Worm (Caenorhabditis elegans) whole organism, L4 larva: ENCODE results near the gene F41H10.4.

Experiments used
- D1046.2 ChIP-seq: fragments of 200-800 bp; sonication (Bioruptor generic); IDR thresholded peaks from 2 replicates; pipeline ENCODE4 v1.3.6; 2022; ENCODE audit warnings: missing genetic modification characterization, missing compliant biosample characterization
- F26F4.8 ChIP-seq: fragments of 200-800 bp; sonication (Bioruptor generic); conservative IDR thresholded peaks from 2 replicates; pipeline ENCODE4 v1.3.6; 2022; ENCODE audit warnings: missing genetic modification characterization, missing compliant biosample characterization
- F44E2.7 ChIP-seq: fragments of 200-800 bp; sonication (Bioruptor generic); IDR thresholded peaks from 2 replicates; pipeline ENCODE4 v2.1.2; 2022; ENCODE audit warnings: missing genetic modification characterization, missing compliant biosample characterization
- R02D3.7 ChIP-seq: fragments of 150-350 bp; sonication (generic microtip); optimal IDR thresholded peaks from 3 replicates; lab custom pipeline; 2014; ENCODE audit warnings: missing biosample characterization, missing genetic modification characterization
- T20F7.1 ChIP-seq: fragments of 200-800 bp; sonication (Bioruptor generic); optimal IDR thresholded peaks from 2 replicates; lab custom pipeline; 2018; ENCODE audit warnings: mild to moderate bottlenecking, missing genetic modification characterization, missing compliant biosample characterization
- aha-1 ChIP-seq: fragments of 150-350 bp; peaks from one replicate; lab custom pipeline; 2014; ENCODE audit warnings: missing biosample characterization, missing genetic modification characterization
- ceh-20 ChIP-seq: fragments of 200-800 bp; sonication (Bioruptor generic); IDR thresholded peaks from 2 replicates; pipeline ENCODE4 v1.3.6; 2022; ENCODE audit warnings: missing genetic modification reagents, missing genetic modification characterization, missing compliant biosample characterization
- ces-1 ChIP-seq: fragments of 150-350 bp; sonication (generic microtip); optimal IDR thresholded peaks from 4 replicates; lab custom pipeline; 2014; ENCODE audit warnings: missing biosample characterization, missing genetic modification reagents, missing genetic modification characterization
- daf-19 ChIP-seq: fragments of 200-800 bp; sonication (Bioruptor generic); conservative IDR thresholded peaks from 2 replicates; pipeline ENCODE4 v1.3.6; 2022; ENCODE audit warnings: missing genetic modification characterization, missing compliant biosample characterization
- daf-8 ChIP-seq: fragments of 200-800 bp; sonication (Bioruptor generic); IDR thresholded peaks from 2 replicates; pipeline ENCODE4 v1.3.6; 2022; ENCODE audit warnings: missing genetic modification characterization, missing compliant biosample characterization
- dmd-6 ChIP-seq: fragments of 200-800 bp; sonication (Bioruptor generic); IDR thresholded peaks from 2 replicates; pipeline ENCODE4 v1.3.6; 2022; ENCODE audit warnings: missing genetic modification reagents, missing genetic modification characterization, missing compliant biosample characterization
- duxl-1 ChIP-seq: sonication (generic microtip); optimal IDR thresholded peaks from 2 replicates; lab custom pipeline; 2016; ENCODE audit warnings: mild to moderate bottlenecking, missing genetic modification characterization, moderate library complexity, missing compliant biosample characterization; ENCODE audit not compliant: poor library complexity
- dve-1 ChIP-seq: sonication (generic microtip); optimal IDR thresholded peaks from 2 replicates; lab custom pipeline; 2017; ENCODE audit warnings: antibody characterized with exemption, mild to moderate bottlenecking, missing genetic modification characterization, missing compliant biosample characterization; ENCODE audit not compliant: insufficient read depth
- egl-27 ChIP-seq: sonication (generic microtip); optimal IDR thresholded peaks from 3 replicates; lab custom pipeline; 2017; ENCODE audit warnings: missing biosample characterization, missing genetic modification reagents, missing genetic modification characterization
- egl-43 ChIP-seq: fragments of 200-800 bp; sonication (Bioruptor generic); IDR thresholded peaks from 2 replicates; pipeline ENCODE4 v1.3.6; 2022; ENCODE audit warnings: missing genetic modification reagents, missing genetic modification characterization, missing compliant biosample characterization
- gei-8 ChIP-seq: fragments of 200-800 bp; sonication (Bioruptor generic); optimal IDR thresholded peaks from 2 replicates; lab custom pipeline; 2018; ENCODE audit warnings: mild to moderate bottlenecking, missing genetic modification characterization, missing compliant biosample characterization
- hif-1 ChIP-seq, 2 experiments: sonication (generic microtip); optimal IDR thresholded peaks; 2 replicates each; lab custom pipeline; 2016 to 2017; ENCODE audit warnings: missing compliant biosample characterization in 2 of 2, missing genetic modification characterization in 2 of 2, missing genetic modification reagents in 2 of 2, missing genotype in 2 of 2, mild to moderate bottlenecking in 1 of 2
- hlh-30 ChIP-seq: sonication (generic microtip); optimal IDR thresholded peaks from 2 replicates; lab custom pipeline; 2017; ENCODE audit warnings: antibody characterized with exemption, mild to moderate bottlenecking, missing genetic modification characterization, missing compliant biosample characterization; ENCODE audit not compliant: insufficient read depth
- lim-7 ChIP-seq: fragments of 200-800 bp; sonication (Bioruptor generic); IDR thresholded peaks from 2 replicates; pipeline ENCODE4 v1.3.6; 2022; ENCODE audit warnings: missing genetic modification characterization, missing compliant biosample characterization
- lin-39 ChIP-seq: fragments of 150-350 bp; optimal IDR thresholded peaks from 2 replicates; lab custom pipeline; 2014; ENCODE audit warnings: missing biosample characterization, missing genetic modification reagents, missing genetic modification characterization
- lir-3 ChIP-seq: sonication (generic microtip); optimal IDR thresholded peaks from 2 replicates; lab custom pipeline; 2016; ENCODE audit warnings: mild to moderate bottlenecking, missing genetic modification characterization, missing compliant biosample characterization
- madf-5 ChIP-seq, 2 experiments: fragments of 200-800 bp; sonication (Bioruptor generic); IDR thresholded peaks; 2 replicates each; pipeline ENCODE4 v1.3.6; 2022; ENCODE audit warnings: missing compliant biosample characterization in 2 of 2, missing genetic modification characterization in 2 of 2
- mep-1 ChIP-seq: fragments of 150-350 bp; sonication (generic microtip); optimal IDR thresholded peaks from 3 replicates; lab custom pipeline; 2014; ENCODE audit warnings: missing biosample characterization, missing genetic modification characterization
- nhr-237 ChIP-seq: sonication (generic microtip); optimal IDR thresholded peaks from 2 replicates; lab custom pipeline; 2017; ENCODE audit warnings: missing biosample characterization, missing genetic modification characterization
- nhr-42 ChIP-seq: fragments of 200-800 bp; sonication (Bioruptor generic); IDR thresholded peaks from 2 replicates; pipeline ENCODE4 v1.3.6; 2022; ENCODE audit warnings: missing genetic modification characterization, missing compliant biosample characterization
- saeg-2 ChIP-seq: fragments of 200-800 bp; sonication (Bioruptor generic); IDR thresholded peaks from 2 replicates; pipeline ENCODE4 v1.3.6; 2022; ENCODE audit warnings: missing genetic modification reagents, missing genetic modification characterization, missing compliant biosample characterization
- sdz-12 ChIP-seq: fragments of 200-800 bp; sonication (Bioruptor generic); optimal IDR thresholded peaks from 2 replicates; lab custom pipeline; 2018; ENCODE audit warnings: mild to moderate bottlenecking, missing genetic modification characterization, missing compliant biosample characterization
- snpc-4 ChIP-seq: fragments of 150-350 bp; optimal IDR thresholded peaks from 2 replicates; lab custom pipeline; 2014; ENCODE audit warnings: missing biosample characterization, missing genetic modification characterization
- spr-1 ChIP-seq: sonication (generic microtip); optimal IDR thresholded peaks from 2 replicates; lab custom pipeline; 2016; ENCODE audit warnings: mild to moderate bottlenecking, missing genetic modification characterization, missing compliant biosample characterization
- tag-97 ChIP-seq: fragments of 200-800 bp; sonication (Bioruptor generic); IDR thresholded peaks from 2 replicates; pipeline ENCODE4 v1.3.6; 2022; ENCODE audit warnings: missing genetic modification characterization, missing compliant biosample characterization
- tra-1 ChIP-seq: fragments of 200-800 bp; sonication (Bioruptor generic); IDR thresholded peaks from 2 replicates; pipeline ENCODE4 v1.3.6; 2022; ENCODE audit warnings: missing genetic modification reagents, missing genetic modification characterization, missing compliant biosample characterization
- unc-62 ChIP-seq, 3 experiments: fragments of 150-350 bp in 1 of 3; sonication (generic microtip); optimal IDR thresholded peaks in 2 of 3; peaks in 1 of 3; 1 replicate in 1 of 3; 2 replicates in 2 of 3; lab custom pipeline; 2014 to 2017; ENCODE audit warnings: missing biosample characterization in 3 of 3, missing genetic modification characterization in 3 of 3, missing genetic modification reagents in 3 of 3, missing genotype in 1 of 3
- ztf-11 ChIP-seq: fragments of 150-350 bp; optimal IDR thresholded peaks from 2 replicates; lab custom pipeline; 2014; ENCODE audit warnings: missing biosample characterization, missing genetic modification characterization

Gene F41H10.4

DNA sequence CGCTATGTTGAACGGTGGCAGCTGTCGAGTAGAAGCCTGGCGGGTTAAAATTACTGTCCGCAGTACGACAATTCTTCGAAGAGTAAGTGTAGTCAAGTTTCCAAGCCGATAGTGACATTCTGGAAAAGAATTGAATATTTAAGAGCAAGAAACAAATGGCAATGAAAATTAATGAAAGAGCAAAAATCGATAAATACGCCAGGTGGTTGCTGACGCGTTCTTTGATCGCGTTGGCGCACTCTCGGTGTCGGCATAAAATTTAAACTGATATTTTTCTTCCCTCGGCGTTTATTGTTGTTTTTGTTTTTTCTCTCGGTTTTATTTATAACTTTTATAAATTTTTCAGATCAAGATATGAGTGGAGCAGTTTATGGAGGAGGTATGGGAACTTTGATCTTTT is 30.3 kb downstream of the F41H10.4 start, which contains the start of the genes perm-3 and swsn-6 (continued):
- no peak for TF ChIP-seq ceh-20 (GFP tag; lab: Robert Waterston, UW)
- no peak for TF ChIP-seq R02D3.7 (tag; lab: Kevin White, UChicago)

DNA sequence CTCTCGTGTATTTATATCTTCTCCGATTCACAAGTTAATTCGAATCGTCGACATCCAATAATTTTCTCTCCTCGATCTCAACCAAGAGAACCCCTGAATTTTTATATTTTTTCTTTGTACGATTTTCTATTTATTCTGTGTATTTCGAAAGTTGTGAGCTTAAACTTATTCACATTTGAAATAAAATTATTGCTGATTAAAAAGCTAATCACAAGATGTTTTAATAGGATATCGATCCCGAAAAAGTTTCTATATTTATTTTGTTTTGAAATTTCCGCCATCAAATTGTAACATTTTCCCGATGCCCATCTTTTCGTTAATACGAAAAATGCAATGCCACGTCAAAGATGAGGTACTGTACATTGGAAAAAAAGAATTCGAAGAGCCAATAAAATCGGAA is 32.4 kb downstream of the F41H10.4 start, which contains the start of gene ZK616.3:
Gene ZK616.3, plus strand, starts transcription at position 301 of the 400 bp plus-strand sequence.
- TF ChIP-seq T20F7.1 (GFP tag; lab: Kevin White, UChicago) (no peak), D1046.2 (GFP tag; lab: Robert Waterston, UW) (no peak), snpc-4 (tag; lab: Kevin White, UChicago) (no peak), daf-8 (GFP tag; lab: Robert Waterston, UW) (no peak), dmd-6 (GFP tag; lab: Robert Waterston, UW) (no peak), ztf-11 (tag; lab: Kevin White, UChicago) (no peak), dve-1 (no peak), duxl-1 (tag; lab: Kevin White, UChicago) (no peak), egl-27 (tag; lab: Kevin White, UChicago) (no peak), F26F4.8 (GFP tag; lab: Robert Waterston, UW) (no peak), hlh-30 (tag; lab: Kevin White, UChicago) (no peak), daf-19 (GFP tag; lab: Robert Waterston, UW) (no peak)

ce11 chrIV:5397539-5397938 is 33.2 kb downstream of the F41H10.4 start, which contains the start of gene ZK616.2:
Gene ZK616.2 (plus strand): TSS chrIV:5397839.
- TF ChIP-seq aha-1 (tag; lab: Kevin White, UChicago) (no peak), nhr-237 (tag; lab: Kevin White, UChicago) (no peak), mep-1 (tag; lab: Kevin White, UChicago) (no peak), R02D3.7 (tag; lab: Kevin White, UChicago) (no peak), saeg-2 (GFP tag; lab: Robert Waterston, UW) (no peak), lim-7 (GFP tag; lab: Robert Waterston, UW) (no peak), lin-39 (tag; lab: Kevin White, UChicago) (no peak), egl-43 (GFP tag; lab: Robert Waterston, UW) (no peak), ztf-11 (tag; lab: Kevin White, UChicago) (no peak), egl-27 (tag; lab: Kevin White, UChicago) (no peak), spr-1 (no peak), madf-5 (GFP tag; IDR thresholded peaks at IDR 0.05; lab: Robert Waterston, UW) (no peak), tag-97 (GFP tag; lab: Robert Waterston, UW) (no peak), F44E2.7 (no peak), F26F4.8 (GFP tag; lab: Robert Waterston, UW) (no peak), tra-1 (GFP tag; lab: Robert Waterston, UW) (no peak)

ce11 chrIV:5400609-5401008 is 36.2 kb downstream of the F41H10.4 start, which contains the start of gene ZK616.1:
Gene ZK616.1 (plus strand): TSS chrIV:5400909.
- no peak for TF ChIP-seq nhr-42 (GFP tag; lab: Robert Waterston, UW)
- no peak for TF ChIP-seq gei-8
- TF ChIP-seq hif-1 (tag; optimal IDR thresholded peaks at IDR 0.05; lab: Kevin White, UChicago) = no peak
- peak in 1 of 2 experiments; percentile 16 for TF ChIP-seq unc-62 (GFP tag; optimal IDR thresholded peaks at IDR 0.05 in 1 of 2; lab: Kevin White, UChicago)
- no peak for TF ChIP-seq unc-62 (tag; optimal IDR thresholded peaks at IDR 0.05; lab: Kevin White, UChicago)
- TF ChIP-seq lir-3 (tag; lab: Kevin White, UChicago) = no peak
- no peak for TF ChIP-seq sdz-12 (GFP tag; lab: Kevin White, UChicago)
- no peak for TF ChIP-seq hlh-30 (tag; lab: Kevin White, UChicago)
- TF ChIP-seq ces-1 = no peak
- TF ChIP-seq snpc-4 (tag; lab: Kevin White, UChicago) = no peak
